Fruit fly (Drosophila melanogaster): ENCODE measurements around the gene CG42502.

- TF ChIP-seq CG34367 (tag; optimal IDR thresholded peaks at IDR 0.05): no peak
- TF ChIP-seq CG13204 (GFP tag; optimal IDR thresholded peaks at IDR 0.05): no peak
- no peak for TF ChIP-seq CG32121 (GFP tag; IDR thresholded peaks at IDR 0.05)
- TF ChIP-seq CG9948 (tag; optimal IDR thresholded peaks at IDR 0.05): no peak
- no peak for TF ChIP-seq EcR (GFP tag; optimal IDR thresholded peaks at IDR 0.05)
These were observed 4.1 kb upstream of the CG42502 start for dm6 chr2L:18815194-18815593.

Data from whole organism, pupa.